Fruit fly (Drosophila melanogaster): Measurements from ENCODE around the gene Boh1.

The Boh1 gene

dm6 chr3R:27948421-27948906 lies 29.2 kb upstream of the Boh1 start, which contains the start of gene Gp93:
Gene Gp93 (plus strand): TSS chr3R:27948711.
- peak; percentile 68 for TF ChIP-seq Crg-1 (GFP tag; optimal IDR thresholded peaks at IDR 0.05)
- peak; percentile 46 for TF ChIP-seq CG11617 (GFP tag; optimal IDR thresholded peaks at IDR 0.05)
- TF ChIP-seq bab1 (GFP tag; optimal IDR thresholded peaks at IDR 0.05), result peak; percentile 70
- peak; percentile 40 for TF ChIP-seq CG14711 (tag; optimal IDR thresholded peaks at IDR 0.05)
- TF ChIP-seq CG7101 (tag; optimal IDR thresholded peaks at IDR 0.05), result peak; percentile 58
- TF ChIP-seq cnc (optimal IDR thresholded peaks at IDR 0.05), result no peak
- TF ChIP-seq CG12768 (GFP tag; optimal IDR thresholded peaks at IDR 0.05), result peak; percentile 51
- no peak for TF ChIP-seq Hr96 (GFP tag; optimal IDR thresholded peaks at IDR 0.05)
- TF ChIP-seq CG5204 (GFP tag; optimal IDR thresholded peaks at IDR 0.05), result no peak
- no peak for TF ChIP-seq kay (GFP tag; ENCODE audit: borderline replicate concordance)
- TF ChIP-seq CG7045 (GFP tag; optimal IDR thresholded peaks at IDR 0.05), result peak; percentile 42
- peak; percentile 14 for TF ChIP-seq Clk (GFP tag; optimal IDR thresholded peaks at IDR 0.05)
- TF ChIP-seq tj (GFP tag; optimal IDR thresholded peaks at IDR 0.05), result peak; percentile 17
- TF ChIP-seq ovo (GFP tag; optimal IDR thresholded peaks at IDR 0.05), result peak; percentile 2
- TF ChIP-seq toe (GFP tag; optimal IDR thresholded peaks at IDR 0.05), result no peak
- TF ChIP-seq CG33017 (tag; optimal IDR thresholded peaks at IDR 0.05), result peak; percentile 48
- TF ChIP-seq pad (GFP tag; optimal IDR thresholded peaks at IDR 0.05), result no peak
- peak; percentile 45 for TF ChIP-seq cic (GFP tag; optimal IDR thresholded peaks at IDR 0.05)
- TF ChIP-seq CG1620 (GFP tag; optimal IDR thresholded peaks at IDR 0.05), result peak; percentile 38
- TF ChIP-seq Mnt (GFP tag; optimal IDR thresholded peaks at IDR 0.05), result peak; percentile 71

DNA sequence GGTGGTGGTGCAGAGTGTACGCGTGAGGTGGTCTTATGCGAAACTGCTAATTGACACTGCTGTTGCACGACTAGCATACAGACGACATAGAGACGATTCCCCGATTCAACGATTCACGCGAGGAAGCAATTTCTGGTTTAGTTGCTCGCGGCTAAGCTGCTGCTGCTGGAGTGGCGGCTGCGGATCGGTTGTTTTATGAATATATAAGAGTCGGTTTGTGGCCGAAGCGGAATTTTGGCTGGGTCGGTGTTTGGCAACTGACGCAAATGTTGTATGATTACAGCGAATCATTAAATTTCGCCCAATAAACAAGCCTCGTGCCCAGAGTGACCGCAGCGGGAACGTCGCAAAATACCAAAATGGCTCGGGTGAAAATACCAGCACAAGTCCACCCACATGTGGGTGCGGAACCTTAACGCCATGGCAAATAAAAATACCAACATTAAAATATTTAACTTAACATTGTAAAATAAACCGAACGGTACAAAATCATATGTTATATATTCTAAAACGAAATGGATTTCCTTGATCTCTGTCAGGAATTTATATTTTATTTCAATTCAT lies 28.5 kb upstream of the Boh1 start, which contains the start of gene mfrn:
mfrn (minus strand) TSS at position 340 of the 564 bp plus-strand sequence.
- TF ChIP-seq Mnt (GFP tag; optimal IDR thresholded peaks at IDR 0.05), result peak; percentile 84
- TF ChIP-seq CG14711 (tag; optimal IDR thresholded peaks at IDR 0.05), result no peak

DNA sequence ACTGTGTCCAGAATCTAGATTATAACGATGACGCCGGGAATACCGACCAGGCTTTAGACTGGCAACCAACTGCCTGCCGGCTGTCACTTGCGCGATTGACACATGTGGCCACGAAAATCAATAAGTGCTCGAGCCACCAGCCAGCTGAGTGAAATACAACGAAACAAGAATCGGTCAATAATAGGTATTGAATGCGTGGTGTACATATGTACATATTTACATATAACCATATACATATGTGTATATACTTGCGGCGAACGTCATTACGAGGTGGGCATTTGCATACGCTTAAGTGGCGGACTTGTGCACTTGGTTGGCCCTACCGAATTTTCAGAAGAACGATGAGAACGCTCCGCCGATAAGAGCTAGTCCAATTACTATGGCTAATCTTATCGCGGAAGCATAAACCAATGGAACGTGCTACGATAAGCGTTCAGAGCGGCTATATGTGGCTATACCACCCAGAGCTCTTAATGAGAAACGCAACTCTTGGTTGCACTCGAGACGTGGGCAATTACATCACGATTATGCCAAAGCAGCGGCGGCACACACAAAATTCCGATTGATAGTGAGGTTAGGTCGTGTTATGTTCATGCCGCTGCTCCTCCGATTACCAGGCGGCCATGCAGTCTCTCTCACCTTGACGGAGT lies 27.4 kb upstream of the Boh1 start:
- TF ChIP-seq Crg-1 (GFP tag; optimal IDR thresholded peaks at IDR 0.05) (peak; percentile 13), cic (GFP tag; optimal IDR thresholded peaks at IDR 0.05) (no peak), CG7101 (tag; optimal IDR thresholded peaks at IDR 0.05) (peak; percentile 5), CG12768 (GFP tag; optimal IDR thresholded peaks at IDR 0.05) (no peak), Mnt (GFP tag; optimal IDR thresholded peaks at IDR 0.05) (peak; percentile 13), kay (GFP tag; ENCODE audit: borderline replicate concordance) (no peak), ovo (GFP tag; optimal IDR thresholded peaks at IDR 0.05) (no peak), CG1620 (GFP tag; optimal IDR thresholded peaks at IDR 0.05) (peak; percentile 1)

DNA sequence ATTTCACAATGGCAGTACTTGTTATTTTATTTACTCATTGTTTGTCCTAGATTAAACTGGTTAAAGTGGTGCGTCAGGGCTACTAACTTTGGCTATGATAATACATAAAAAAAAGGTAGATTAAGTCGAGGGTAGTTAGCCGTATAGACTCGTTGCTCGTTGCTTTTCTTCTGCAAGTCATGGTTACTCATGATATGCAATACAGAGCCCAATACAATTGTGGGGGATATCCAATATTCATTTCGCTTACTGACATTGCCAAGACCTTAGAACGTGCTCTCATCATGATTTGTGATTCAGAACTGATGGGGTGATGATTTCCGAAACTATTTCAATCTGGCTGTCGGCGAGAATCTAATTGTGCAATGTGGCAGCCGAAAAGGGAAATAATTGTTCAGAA lies 26.1 kb upstream of the Boh1 start:
- TF ChIP-seq CG7045 (GFP tag; optimal IDR thresholded peaks at IDR 0.05) (no peak), cnc (optimal IDR thresholded peaks at IDR 0.05) (peak; percentile 58 to 94)

DNA sequence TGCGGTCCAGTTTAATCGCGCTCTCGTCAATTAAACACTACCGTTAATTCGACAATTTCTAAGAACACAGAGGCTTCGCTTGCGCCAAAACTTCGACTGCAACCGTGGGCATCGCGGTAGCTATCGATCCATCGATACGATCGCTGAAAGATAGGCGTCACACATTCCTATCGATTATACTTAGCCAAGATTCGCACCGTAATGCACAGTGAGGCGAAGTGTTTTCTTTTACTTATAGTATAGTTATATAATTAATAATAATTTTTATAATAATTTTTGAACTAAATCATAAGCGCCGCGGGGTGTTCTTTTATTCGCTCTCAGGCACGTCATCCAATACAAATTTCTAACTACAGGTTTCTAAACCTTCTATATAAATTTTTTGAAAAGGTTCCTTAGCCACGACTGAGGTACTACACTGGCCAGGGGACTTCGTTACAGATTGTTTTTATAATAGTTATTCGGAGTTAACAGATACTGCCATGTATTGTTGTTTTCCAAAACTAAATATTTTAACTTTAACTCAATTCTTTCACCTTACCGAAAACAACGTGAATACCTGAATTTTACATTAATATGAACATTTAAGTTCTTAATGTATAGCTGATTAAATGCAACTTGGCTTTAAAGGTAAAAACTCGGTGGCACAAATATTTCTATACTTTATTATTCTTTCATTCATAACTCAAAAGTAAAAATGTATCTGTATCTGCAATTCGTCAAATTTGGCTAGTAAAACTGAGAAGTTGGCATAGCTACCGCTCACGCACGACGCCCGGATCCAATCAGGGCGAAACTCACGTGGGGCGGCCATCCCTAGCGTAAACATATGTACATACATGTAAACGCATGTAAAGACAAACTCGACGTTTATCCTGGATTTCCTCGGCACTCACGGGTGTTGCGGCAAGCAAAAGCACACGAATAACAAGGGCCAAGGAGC lies 18.8 kb upstream of the Boh1 start, which contains the start of the genes NSD and BOD1:
NSD (minus strand) TSS at position 102 of the 943 bp plus-strand sequence.
BOD1 (plus strand) TSS at position 494 of the 943 bp plus-strand sequence.
- TF ChIP-seq toe (GFP tag; optimal IDR thresholded peaks at IDR 0.05) (peak; percentile 40), CG5204 (GFP tag; optimal IDR thresholded peaks at IDR 0.05) (no peak), pad (GFP tag; optimal IDR thresholded peaks at IDR 0.05) (peak; percentile 14), cic (GFP tag; optimal IDR thresholded peaks at IDR 0.05) (no peak), Crg-1 (GFP tag; optimal IDR thresholded peaks at IDR 0.05) (no peak), kay (GFP tag; ENCODE audit: borderline replicate concordance) (no peak), bab1 (GFP tag; optimal IDR thresholded peaks at IDR 0.05) (peak; percentile 8), ovo (GFP tag; optimal IDR thresholded peaks at IDR 0.05) (peak; percentile 5), tj (GFP tag; optimal IDR thresholded peaks at IDR 0.05) (peak; percentile 20), CG14711 (tag; optimal IDR thresholded peaks at IDR 0.05) (no peak), CG7101 (tag; optimal IDR thresholded peaks at IDR 0.05) (peak; percentile 50), CG33017 (tag; optimal IDR thresholded peaks at IDR 0.05) (no peak), cnc (optimal IDR thresholded peaks at IDR 0.05) (no peak), Hr96 (GFP tag; optimal IDR thresholded peaks at IDR 0.05) (peak; percentile 17), CG1620 (GFP tag; optimal IDR thresholded peaks at IDR 0.05) (no peak), CG12768 (GFP tag; optimal IDR thresholded peaks at IDR 0.05) (no peak), Clk (GFP tag; optimal IDR thresholded peaks at IDR 0.05) (peak; percentile 8), CG11617 (GFP tag; optimal IDR thresholded peaks at IDR 0.05) (peak; percentile 42), CG7045 (GFP tag; optimal IDR thresholded peaks at IDR 0.05) (no peak), Mnt (GFP tag; optimal IDR thresholded peaks at IDR 0.05) (peak; percentile 39)

dm6 chr3R:27931461-27931860 lies 12.2 kb upstream of the Boh1 start:
- TF ChIP-seq Clk (GFP tag; optimal IDR thresholded peaks at IDR 0.05) (no peak), CG12768 (GFP tag; optimal IDR thresholded peaks at IDR 0.05) (no peak), tj (GFP tag; optimal IDR thresholded peaks at IDR 0.05) (no peak), CG7101 (tag; optimal IDR thresholded peaks at IDR 0.05) (no peak), Crg-1 (GFP tag; optimal IDR thresholded peaks at IDR 0.05) (no peak), Hr96 (GFP tag; optimal IDR thresholded peaks at IDR 0.05) (no peak)
